Fruit fly (Drosophila melanogaster) whole organism, pupa: ENCODE measurements around the gene dimm.

ENCODE experiments used
- CG10348 ChIP-seq: fragments of 200-800 bp; sonication (Bioruptor generic); IDR thresholded peaks from 2 replicates; pipeline ENCODE4 v1.3.6; 2022; ENCODE audit warnings: missing biosample characterization, missing genetic modification characterization
- CG12605 ChIP-seq: fragments of 200-800 bp; sonication (Bioruptor generic); IDR thresholded peaks from 2 replicates; pipeline ENCODE4 v1.3.6; 2022; ENCODE audit warnings: missing biosample characterization, missing genetic modification characterization
- CG13204 ChIP-seq: fragments of 200-800 bp; sonication (Bioruptor generic); optimal IDR thresholded peaks from 2 replicates; lab custom pipeline; 2018; ENCODE audit warnings: missing biosample characterization, mild to moderate bottlenecking, missing genetic modification characterization, moderate library complexity
- CG14655 ChIP-seq: fragments of 200-800 bp; sonication (Bioruptor generic); optimal IDR thresholded peaks from 3 replicates; lab custom pipeline; 2017; ENCODE audit warnings: mild to moderate bottlenecking, missing biosample characterization, missing genetic modification reagents, missing genetic modification characterization
- CG15710 ChIP-seq: fragments of 200-800 bp; sonication (Bioruptor generic); optimal IDR thresholded peaks from 2 replicates; lab custom pipeline; 2018; ENCODE audit warnings: missing biosample characterization, mild to moderate bottlenecking, missing genetic modification characterization, moderate library complexity
- CG17806 ChIP-seq: fragments of 200-800 bp; sonication (Bioruptor generic); optimal IDR thresholded peaks from 2 replicates; lab custom pipeline; 2018; ENCODE audit warnings: missing biosample characterization, mild to moderate bottlenecking, missing genetic modification characterization, moderate library complexity
- CG32121 ChIP-seq: fragments of 200-800 bp; sonication (Bioruptor generic); IDR thresholded peaks from 2 replicates; pipeline ENCODE4 v1.3.6; 2022; ENCODE audit warnings: missing biosample characterization, missing genetic modification characterization
- CG34367 ChIP-seq: fragments of 200-800 bp; sonication (Bioruptor generic); optimal IDR thresholded peaks from 2 replicates; lab custom pipeline; 2018; ENCODE audit warnings: missing biosample characterization, mild to moderate bottlenecking, missing genetic modification characterization
- CG4496 ChIP-seq: fragments of 200-800 bp; sonication (Bioruptor generic); IDR thresholded peaks from 3 replicates; pipeline ENCODE4 v1.3.6; 2022; ENCODE audit warnings: missing biosample characterization, missing genetic modification characterization
- CG8159 ChIP-seq: fragments of 200-800 bp; sonication (Bioruptor generic); optimal IDR thresholded peaks from 3 replicates; lab custom pipeline; 2018; ENCODE audit warnings: missing biosample characterization, mild to moderate bottlenecking, missing genetic modification characterization, moderate library complexity
- CG8301 ChIP-seq: fragments of 200-800 bp; sonication (Bioruptor generic); optimal IDR thresholded peaks from 2 replicates; lab custom pipeline; 2018; ENCODE audit warnings: missing biosample characterization, mild to moderate bottlenecking, missing genetic modification characterization
- CG9948 ChIP-seq: fragments of 200-800 bp; sonication (Bioruptor generic); optimal IDR thresholded peaks from 2 replicates; lab custom pipeline; 2018; ENCODE audit warnings: missing biosample characterization, mild to moderate bottlenecking, missing genetic modification characterization, moderate library complexity
- D1 ChIP-seq: fragments of 200-800 bp; sonication (Bioruptor generic); optimal IDR thresholded peaks from 2 replicates; lab custom pipeline; 2018; ENCODE audit warnings: missing biosample characterization, mild to moderate bottlenecking, missing genetic modification characterization, moderate library complexity
- EcR ChIP-seq: fragments of 200-800 bp; sonication (Bioruptor generic); optimal IDR thresholded peaks from 3 replicates; lab custom pipeline; 2019; ENCODE audit warnings: missing biosample characterization, missing genetic modification characterization, mild to moderate bottlenecking, moderate library complexity, missing genetic modification reagents
- Ets98B ChIP-seq: fragments of 200-800 bp; sonication (Bioruptor generic); IDR thresholded peaks from 2 replicates; pipeline ENCODE4 v1.3.6; 2022; ENCODE audit warnings: missing biosample characterization, missing genetic modification characterization
- Pif1A ChIP-seq: fragments of 200-800 bp; sonication (Bioruptor generic); optimal IDR thresholded peaks from 3 replicates; lab custom pipeline; 2016; ENCODE audit warnings: missing biosample characterization, missing genetic modification characterization
- Snoo ChIP-seq: fragments of 200-800 bp; sonication (Bioruptor generic); optimal IDR thresholded peaks from 3 replicates; lab custom pipeline; 2017; ENCODE audit warnings: missing biosample characterization, mild to moderate bottlenecking, missing genetic modification characterization, inconsistent platforms
- fd96Ca ChIP-seq: fragments of 200-800 bp; sonication (Bioruptor generic); IDR thresholded peaks from 3 replicates; pipeline ENCODE4 v1.3.6; 2022; ENCODE audit warnings: missing biosample characterization, missing genetic modification characterization
- gl ChIP-seq: fragments of 200-800 bp; sonication (Bioruptor generic); optimal IDR thresholded peaks from 2 replicates; lab custom pipeline; 2018; ENCODE audit warnings: missing biosample characterization, mild to moderate bottlenecking, missing genetic modification characterization
- rn ChIP-seq: fragments of 200-800 bp; sonication (Bioruptor generic); IDR thresholded peaks from 2 replicates; pipeline ENCODE4 v1.3.6; 2022; ENCODE audit warnings: missing biosample characterization, missing genetic modification characterization

Gene dimm

dm6 chr2L:21304533-21304850 lies 27.1 kb upstream of the dimm start:
- TF ChIP-seq D1 (no peak), CG8159 (tag; lab: Kevin White, UChicago) (no peak), CG10348 (GFP tag; lab: Robert Waterston, UW) (no peak), CG17806 (no peak), Snoo (no peak), CG12605 (GFP tag; lab: Robert Waterston, UW) (no peak), CG9948 (tag; lab: Kevin White, UChicago) (no peak), CG4496 (GFP tag; lab: Robert Waterston, UW) (no peak)

- TF ChIP-seq Ets98B, result no peak
- TF ChIP-seq CG10348 (GFP tag; lab: Robert Waterston, UW), result no peak
- no peak for TF ChIP-seq EcR (GFP tag; lab: Kevin White, UChicago)
- TF ChIP-seq CG14655 (GFP tag; lab: Kevin White, UChicago), result no peak
- TF ChIP-seq, all 21 proteins: peak for 0
These were observed 23.6 kb upstream of the dimm start for dm6 chr2L:21307795-21308426.

- peak; percentile 71 for TF ChIP-seq CG13204 (GFP tag; lab: Kevin White, UChicago)
- TF ChIP-seq EcR (GFP tag; lab: Kevin White, UChicago), result peak; percentile 86
- TF ChIP-seq CG9948 (tag; lab: Kevin White, UChicago), result no peak
- no peak for TF ChIP-seq Pif1A
- TF ChIP-seq D1, result peak; percentile 20
- peak; percentile 12 for TF ChIP-seq gl
- TF ChIP-seq CG32121 (GFP tag; lab: Robert Waterston, UW), result peak; percentile 38; the same call in 1 of the 2 replicates
These were observed 22.4 kb upstream of the dimm start for dm6 chr2L:21309058-21309753.

dm6 chr2L:21309754-21310426 lies 21.7 kb upstream of the dimm start, which contains the start of gene Mondo:
Gene Mondo, minus strand, starts transcription at chr2L:21310050.
- TF ChIP-seq CG14655 (GFP tag; lab: Kevin White, UChicago) (peak; percentile 33), CG32121 (GFP tag; lab: Robert Waterston, UW) (peak; percentile 36; the same call in 1 of the 2 replicates), CG4496 (GFP tag; lab: Robert Waterston, UW) (peak; percentile 38; the same call in 1 of the 3 replicates), CG17806 (peak; percentile 36), Pif1A (peak; percentile 10), gl (no peak), Snoo (peak; percentile 3), Ets98B (no peak; the same call in 1 of the 2 replicates)

dm6 chr2L:21310427-21311199 lies 20.9 kb upstream of the dimm start, which contains the start of gene crc:
Gene crc, plus strand, starts transcription at chr2L:21310866.
- no peak for TF ChIP-seq CG9948 (tag; lab: Kevin White, UChicago)
- no peak for TF ChIP-seq CG4496 (GFP tag; lab: Robert Waterston, UW)
- TF ChIP-seq CG15710 (tag; lab: Kevin White, UChicago), result peak; percentile 27
- peak; percentile 22 for TF ChIP-seq CG8159 (tag; lab: Kevin White, UChicago)
- TF ChIP-seq EcR (GFP tag; lab: Kevin White, UChicago), result peak; percentile 70
- peak; percentile 11; the same call in 1 of the 2 replicates for TF ChIP-seq CG32121 (GFP tag; lab: Robert Waterston, UW)
- TF ChIP-seq CG10348 (GFP tag; lab: Robert Waterston, UW), result no peak

dm6 chr2L:21311200-21311689 lies 20.3 kb upstream of the dimm start:
- TF ChIP-seq CG34367 (tag; lab: Kevin White, UChicago), result no peak
- no peak for TF ChIP-seq CG4496 (GFP tag; lab: Robert Waterston, UW)
- TF ChIP-seq Pif1A, result no peak
- no peak for TF ChIP-seq CG10348 (GFP tag; lab: Robert Waterston, UW)
- no peak for TF ChIP-seq CG12605 (GFP tag; lab: Robert Waterston, UW)
- no peak for TF ChIP-seq EcR (GFP tag; lab: Kevin White, UChicago)
- no peak for TF ChIP-seq CG14655 (GFP tag; lab: Kevin White, UChicago)
- TF ChIP-seq fd96Ca (GFP tag; lab: Robert Waterston, UW), result no peak
- TF ChIP-seq CG9948 (tag; lab: Kevin White, UChicago), result no peak
- TF ChIP-seq rn (GFP tag; lab: Robert Waterston, UW), result no peak
- no peak for TF ChIP-seq gl
- TF ChIP-seq CG8301, result no peak
- no peak for TF ChIP-seq D1
